Fruit fly (Drosophila melanogaster): Measurements from ENCODE around the gene gdrd.

The gdrd gene

DNA sequence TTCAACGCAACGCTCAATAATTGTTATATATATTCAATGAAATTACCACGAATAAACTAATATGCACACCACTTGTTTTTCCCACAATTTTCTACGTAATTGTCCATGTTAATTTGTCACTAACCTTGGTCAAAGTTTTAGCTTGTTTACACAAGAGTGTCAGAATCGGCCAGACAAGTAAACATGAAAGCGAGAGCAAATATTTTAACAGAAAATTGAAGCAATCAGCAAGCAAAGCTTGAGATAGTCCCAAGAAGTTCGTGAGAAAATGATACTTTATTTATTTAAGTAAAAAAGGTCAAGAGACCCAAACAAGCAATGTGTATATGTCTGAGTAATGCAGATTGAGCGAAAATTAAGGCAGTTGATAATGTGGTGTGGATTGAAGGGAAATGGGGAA is 16.9 kb downstream of the gdrd start (continued):
- TF ChIP-seq Blimp-1 (GFP tag; optimal IDR thresholded peaks at IDR 0.05) (peak; percentile 64), inv (GFP tag; IDR thresholded peaks at IDR 0.05; ENCODE audit: partially characterized antibody) (no peak), CG3726 (GFP tag; IDR thresholded peaks at IDR 0.05) (no peak), zfh2 (GFP tag; optimal IDR thresholded peaks at IDR 0.05) (no peak), CG14050 (GFP tag; IDR thresholded peaks at IDR 0.05) (no peak), ci (GFP tag; IDR thresholded peaks at IDR 0.05) (0 out of 3 replicates have a peak, but pooled peaks have one; percentile 43), danr (GFP tag; IDR thresholded peaks at IDR 0.05) (no peak), CG8944 (GFP tag; optimal IDR thresholded peaks at IDR 0.05) (no peak), Lim3 (GFP tag; IDR thresholded peaks at IDR 0.05) (no peak), Doc3 (GFP tag; IDR thresholded peaks at IDR 0.05; ENCODE audit: partially characterized antibody) (no peak), ssp (GFP tag; IDR thresholded peaks at IDR 0.05) (no peak), CG30403 (GFP tag; optimal IDR thresholded peaks at IDR 0.05) (no peak), CG15073 (GFP tag; optimal IDR thresholded peaks at IDR 0.05) (no peak), corto (GFP tag; optimal IDR thresholded peaks at IDR 0.05) (no peak), ap (GFP tag; IDR thresholded peaks at IDR 0.05) (no peak), PHDP (tag; optimal IDR thresholded peaks at IDR 0.05) (peak; percentile 70), Side (GFP tag; optimal IDR thresholded peaks at IDR 0.05) (no peak), CG1647 (GFP tag; optimal IDR thresholded peaks at IDR 0.05) (peak; percentile 53), pnt (GFP tag; optimal IDR thresholded peaks at IDR 0.05) (no peak), pfk (GFP tag; optimal IDR thresholded peaks at IDR 0.05) (no peak), cas (GFP tag; IDR thresholded peaks at IDR 0.05) (no peak), pita (GFP tag; optimal IDR thresholded peaks at IDR 0.05) (no peak), HLH54F (GFP tag; optimal IDR thresholded peaks at IDR 0.05) (peak; percentile 23), CG2678 (tag; optimal IDR thresholded peaks at IDR 0.05) (peak; percentile 70), Doc2 (GFP tag; IDR thresholded peaks at IDR 0.05) (no peak), CG14667 (GFP tag; IDR thresholded peaks at IDR 0.05) (no peak), pan (optimal IDR thresholded peaks at IDR 0.05) (no peak), pan (GFP tag; optimal IDR thresholded peaks at IDR 0.05 in 1 of 2, IDR thresholded peaks at IDR 0.05 in 1 of 2) (peak in 1 of 2 experiments; percentile 62), trem (tag; optimal IDR thresholded peaks at IDR 0.05) (no peak), CG13624 (GFP tag; optimal IDR thresholded peaks at IDR 0.05) (peak; percentile 51), CG7745 (tag; optimal IDR thresholded peaks at IDR 0.05) (no peak), CG31365 (tag; optimal IDR thresholded peaks at IDR 0.05) (no peak), Dip3 (GFP tag; optimal IDR thresholded peaks at IDR 0.05) (peak; percentile 12), gsb (GFP tag; IDR thresholded peaks at IDR 0.05) (no peak), lov (optimal IDR thresholded peaks at IDR 0.05) (no peak), lov (GFP tag; IDR thresholded peaks at IDR 0.05) (no peak), ranshi (GFP tag; IDR thresholded peaks at IDR 0.05) (no peak; the same call in 1 of the 2 replicates), dmrt99B (tag; optimal IDR thresholded peaks at IDR 0.05) (peak; percentile 44), Xrp1 (GFP tag; IDR thresholded peaks at IDR 0.05) (peak; percentile 52), CG9437 (GFP tag; optimal IDR thresholded peaks at IDR 0.05) (no peak), lab (GFP tag; optimal IDR thresholded peaks at IDR 0.05) (peak; percentile 83), CG31224 (GFP tag; IDR thresholded peaks at IDR 0.05) (no peak), CG12071 (GFP tag; optimal IDR thresholded peaks at IDR 0.05) (peak; percentile 76), otp (GFP tag; IDR thresholded peaks at IDR 0.05) (no peak), maf-S (GFP tag; optimal IDR thresholded peaks at IDR 0.05) (peak; percentile 20), Aef1 (GFP tag; IDR thresholded peaks at IDR 0.05) (no peak), CG10462 (GFP tag; optimal IDR thresholded peaks at IDR 0.05) (peak; percentile 3), sens-2 (GFP tag; IDR thresholded peaks at IDR 0.05) (no peak), CG6654 (GFP tag; optimal IDR thresholded peaks at IDR 0.05) (no peak), Ada2b (GFP tag; IDR thresholded peaks at IDR 0.05) (0 out of 2 replicates have a peak, but pooled peaks have one; percentile 26), ato (GFP tag; IDR thresholded peaks at IDR 0.05; ENCODE audit: partially characterized antibody) (no peak), CG6254 (GFP tag; optimal IDR thresholded peaks at IDR 0.05) (no peak), CG11085 (GFP tag; IDR thresholded peaks at IDR 0.05) (peak; percentile 37; the same call in 1 of the 2 replicates)
